Worm (Caenorhabditis elegans) whole organism, L2 larva: ENCODE measurements around the gene Y45F10B.8.

ENCODE experiments used
- ama-1 ChIP-seq: fragments of 150-350 bp; optimal IDR thresholded peaks from 2 replicates; lab custom pipeline; 2018; ENCODE audit warnings: inconsistent platforms
- egl-27 ChIP-seq: sonication (generic microtip); optimal IDR thresholded peaks from 3 replicates; lab custom pipeline; 2017; ENCODE audit warnings: missing biosample characterization, missing genetic modification reagents, missing genetic modification characterization
- elt-3 ChIP-seq: sonication (generic microtip); optimal IDR thresholded peaks from 2 replicates; lab custom pipeline; 2017; ENCODE audit warnings: missing biosample characterization, missing genetic modification characterization
- gmeb-1 ChIP-seq: fragments of 150-350 bp; optimal IDR thresholded peaks from 2 replicates; lab custom pipeline; 2014; ENCODE audit warnings: missing biosample characterization, missing genetic modification characterization
- lsy-2 ChIP-seq, 2 experiments: fragments of 150-350 bp in 1 of 2; sonication (generic microtip) in 1 of 2; optimal IDR thresholded peaks; 2 replicates each; lab custom pipeline; 2014 to 2017; ENCODE audit warnings: missing biosample characterization in 2 of 2, missing genetic modification characterization in 2 of 2
- nhr-12 ChIP-seq: fragments of 150-350 bp; optimal IDR thresholded peaks from 2 replicates; lab custom pipeline; 2014; ENCODE audit warnings: missing biosample characterization, missing genetic modification characterization
- nhr-237 ChIP-seq: fragments of 150-350 bp; optimal IDR thresholded peaks from 2 replicates; lab custom pipeline; 2014; ENCODE audit warnings: missing biosample characterization, missing genetic modification characterization
- nhr-77 ChIP-seq: fragments of 150-350 bp; optimal IDR thresholded peaks from 2 replicates; lab custom pipeline; 2014; ENCODE audit warnings: missing biosample characterization, missing genetic modification characterization
- skn-1 ChIP-seq: sonication (generic microtip); optimal IDR thresholded peaks from 2 replicates; lab custom pipeline; 2017; ENCODE audit warnings: missing biosample characterization, missing genetic modification characterization
- ztf-4 ChIP-seq: fragments of 150-350 bp; optimal IDR thresholded peaks from 2 replicates; lab custom pipeline; 2014; ENCODE audit warnings: missing biosample characterization, missing genetic modification characterization

DNA sequence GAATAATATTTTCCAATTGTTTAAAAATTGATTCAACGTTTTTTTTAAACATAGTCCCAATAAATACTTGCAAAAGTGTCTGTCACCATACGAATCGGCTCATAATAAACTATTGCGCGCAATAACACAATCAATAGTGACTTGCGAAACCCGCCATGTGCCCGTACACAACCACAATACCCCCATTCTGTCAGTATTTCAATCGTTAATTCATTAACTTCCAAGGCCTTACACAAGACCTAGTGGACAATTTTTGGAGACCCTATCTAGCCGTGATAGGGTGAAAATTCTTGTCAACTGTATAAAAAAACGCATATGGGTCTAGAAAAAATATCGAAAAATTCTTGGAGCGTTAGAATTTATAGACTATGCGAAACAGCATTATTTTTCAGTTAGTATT, 22.6 kb upstream of the Y45F10B.8 start:
- TF ChIP-seq skn-1 (tag; lab: Kevin White, UChicago) (no peak), egl-27 (no peak), nhr-77 (no peak), ztf-4 (tag; lab: Kevin White, UChicago) (no peak), elt-3 (tag; lab: Kevin White, UChicago) (no peak), nhr-237 (tag; lab: Kevin White, UChicago) (no peak), lsy-2 (tag; optimal IDR thresholded peaks at IDR 0.05; lab: Kevin White, UChicago) (no peak), ama-1 (no peak), nhr-12 (tag; lab: Kevin White, UChicago) (no peak), gmeb-1 (no peak)
